Worm (Caenorhabditis elegans) whole organism, mixed stage, embryonic: ENCODE data around the gene Y43B11AR.3.
A peak's percentile ranks its signal among the peaks of the same experiment; 100 is the strongest.

Experiments
- bed-3 ChIP-seq: fragments of 200-800 bp; sonication (Bioruptor generic); optimal IDR thresholded peaks from 3 replicates; lab custom pipeline; 2018; ENCODE audit warnings: mild to moderate bottlenecking, missing genetic modification characterization, moderate library complexity, missing compliant biosample characterization
- blmp-1 ChIP-seq: fragments of 150-350 bp; optimal IDR thresholded peaks from 2 replicates; lab custom pipeline; 2014; ENCODE audit warnings: missing biosample characterization, missing genetic modification characterization
- ceh-39 ChIP-seq: fragments of 150-350 bp; optimal IDR thresholded peaks from 2 replicates; lab custom pipeline; 2014; ENCODE audit warnings: missing biosample characterization, missing genetic modification characterization
- ceh-43 ChIP-seq: fragments of 200-800 bp; sonication (Bioruptor generic); optimal IDR thresholded peaks from 2 replicates; lab custom pipeline; 2018; ENCODE audit warnings: mild to moderate bottlenecking, missing genetic modification characterization, moderate library complexity, missing compliant biosample characterization
- ceh-83 ChIP-seq: fragments of 200-800 bp; sonication (Bioruptor generic); optimal IDR thresholded peaks from 2 replicates; lab custom pipeline; 2018; ENCODE audit warnings: mild to moderate bottlenecking, missing genetic modification characterization, missing compliant biosample characterization
- ces-1 ChIP-seq: fragments of 150-350 bp; optimal IDR thresholded peaks from 2 replicates; lab custom pipeline; 2014; ENCODE audit warnings: missing biosample characterization, missing genetic modification reagents, missing genetic modification characterization
- cnd-1 ChIP-seq: fragments of 200-800 bp; sonication (Bioruptor generic); optimal IDR thresholded peaks from 2 replicates; lab custom pipeline; 2018; ENCODE audit warnings: mild to moderate bottlenecking, missing genetic modification characterization, missing compliant biosample characterization
- drap-1 ChIP-seq: fragments of 200-800 bp; sonication (Bioruptor generic); optimal IDR thresholded peaks from 3 replicates; lab custom pipeline; 2018; ENCODE audit warnings: mild to moderate bottlenecking, missing genetic modification characterization, missing compliant biosample characterization
- elt-1 ChIP-seq: sonication (generic microtip); optimal IDR thresholded peaks from 2 replicates; lab custom pipeline; 2017; ENCODE audit warnings: missing genetic modification characterization, mild to moderate bottlenecking, missing compliant biosample characterization, antibody characterized with exemption, moderate library complexity, borderline replicate concordance; ENCODE audit not compliant: insufficient read depth
- elt-3 ChIP-seq: fragments of 150-350 bp; optimal IDR thresholded peaks from 2 replicates; lab custom pipeline; 2014; ENCODE audit warnings: missing biosample characterization, missing genetic modification characterization
- flh-1 ChIP-seq: fragments of 200-800 bp; sonication (Bioruptor generic); optimal IDR thresholded peaks from 2 replicates; lab custom pipeline; 2018; ENCODE audit warnings: mild to moderate bottlenecking, missing genetic modification characterization, moderate library complexity, missing compliant biosample characterization
- ham-2 ChIP-seq: fragments of 200-800 bp; sonication (Bioruptor generic); optimal IDR thresholded peaks from 2 replicates; lab custom pipeline; 2018; ENCODE audit warnings: mild to moderate bottlenecking, missing genetic modification characterization, missing compliant biosample characterization
- hlh-1 ChIP-seq: fragments of 150-350 bp; optimal IDR thresholded peaks from 2 replicates; lab custom pipeline; 2014; ENCODE audit warnings: missing biosample characterization, missing genetic modification reagents, missing genetic modification characterization
- lin-13 ChIP-seq: fragments of 150-350 bp; optimal IDR thresholded peaks from 2 replicates; lab custom pipeline; 2014; ENCODE audit warnings: missing biosample characterization, missing genetic modification characterization
- lin-32 ChIP-seq: fragments of 200-800 bp; sonication (Bioruptor generic); optimal IDR thresholded peaks from 2 replicates; lab custom pipeline; 2018; ENCODE audit warnings: mild to moderate bottlenecking, missing genetic modification characterization, missing compliant biosample characterization
- lsy-2 ChIP-seq: fragments of 150-350 bp; optimal IDR thresholded peaks from 2 replicates; lab custom pipeline; 2014; ENCODE audit warnings: missing biosample characterization, missing genetic modification characterization
- mab-5 ChIP-seq: fragments of 150-350 bp; optimal IDR thresholded peaks from 2 replicates; lab custom pipeline; 2014; ENCODE audit warnings: missing biosample characterization, missing genetic modification characterization
- mep-1 ChIP-seq: fragments of 150-350 bp; optimal IDR thresholded peaks from 2 replicates; lab custom pipeline; 2017; ENCODE audit warnings: missing biosample characterization, missing genetic modification reagents, missing genetic modification characterization, inconsistent platforms
- mls-2 ChIP-seq: sonication (generic microtip); optimal IDR thresholded peaks from 2 replicates; lab custom pipeline; 2016; ENCODE audit warnings: mild to moderate bottlenecking, missing genetic modification characterization, moderate library complexity, missing compliant biosample characterization
- nhr-12 ChIP-seq: fragments of 150-350 bp; optimal IDR thresholded peaks from 2 replicates; lab custom pipeline; 2014; ENCODE audit warnings: missing biosample characterization, missing genetic modification characterization
- nhr-2 ChIP-seq: fragments of 150-350 bp; optimal IDR thresholded peaks from 2 replicates; lab custom pipeline; 2014; ENCODE audit warnings: missing biosample characterization, missing genetic modification characterization
- nhr-237 ChIP-seq: fragments of 150-350 bp; optimal IDR thresholded peaks from 2 replicates; lab custom pipeline; 2014; ENCODE audit warnings: missing biosample characterization, missing genetic modification characterization
- nhr-76 ChIP-seq: sonication (generic microtip); optimal IDR thresholded peaks from 2 replicates; lab custom pipeline; 2017; ENCODE audit warnings: missing biosample characterization, missing genetic modification characterization
- pha-4 ChIP-seq: fragments of 150-350 bp; optimal IDR thresholded peaks from 2 replicates; lab custom pipeline; 2018; ENCODE audit warnings: missing biosample characterization, missing genetic modification reagents, missing genetic modification characterization
- sem-2 ChIP-seq: fragments of 200-800 bp; sonication (Bioruptor generic); optimal IDR thresholded peaks from 2 replicates; lab custom pipeline; 2018; ENCODE audit warnings: mild to moderate bottlenecking, missing genetic modification characterization, missing compliant biosample characterization
- snpc-4 ChIP-seq: fragments of 150-350 bp; optimal IDR thresholded peaks from 2 replicates; lab custom pipeline; 2014; ENCODE audit warnings: missing biosample characterization, missing genetic modification characterization
- sptf-1 ChIP-seq: sonication (generic microtip); optimal IDR thresholded peaks from 2 replicates; lab custom pipeline; 2017; ENCODE audit warnings: mild to moderate bottlenecking, missing genetic modification characterization, moderate library complexity, missing compliant biosample characterization
- tbx-8 ChIP-seq: fragments of 200-800 bp; sonication (Bioruptor generic); optimal IDR thresholded peaks from 2 replicates; lab custom pipeline; 2018; ENCODE audit warnings: mild to moderate bottlenecking, missing genetic modification characterization, moderate library complexity, missing compliant biosample characterization
- unc-120 ChIP-seq: sonication (generic microtip); optimal IDR thresholded peaks from 2 replicates; lab custom pipeline; 2017; ENCODE audit warnings: missing genetic modification characterization, missing compliant biosample characterization; ENCODE audit not compliant: poor library complexity, severe bottlenecking
- unc-39 ChIP-seq: fragments of 150-350 bp; optimal IDR thresholded peaks from 2 replicates; lab custom pipeline; 2014; ENCODE audit warnings: missing biosample characterization, missing genetic modification characterization
- unc-62 ChIP-seq: fragments of 150-350 bp; optimal IDR thresholded peaks from 2 replicates; lab custom pipeline; 2014; ENCODE audit warnings: missing biosample characterization, missing genetic modification reagents, missing genetic modification characterization
- zip-8 ChIP-seq: fragments of 150-350 bp; optimal IDR thresholded peaks from 2 replicates; lab custom pipeline; 2014; ENCODE audit warnings: missing biosample characterization, missing genetic modification characterization
- ztf-11 ChIP-seq: fragments of 150-350 bp; optimal IDR thresholded peaks from 2 replicates; lab custom pipeline; 2014; ENCODE audit warnings: missing biosample characterization, missing genetic modification characterization

Y43B11AR.3 gene

ce11 chrIV:7111354-7111753 lies 27.8 kb upstream of the Y43B11AR.3 start, which contains the start of the genes ZC477.7 and ssq-3:
ZC477.7 (minus strand) TSS chrIV:7111454.
ssq-3 (plus strand) TSS chrIV:7111604.
- TF ChIP-seq nhr-2 (tag; lab: Kevin White, UChicago) (no peak), lin-32 (GFP tag; lab: Kevin White, UChicago) (no peak), hlh-1 (tag; lab: Kevin White, UChicago) (no peak), drap-1 (GFP tag; lab: Kevin White, UChicago) (no peak), ceh-39 (tag; lab: Kevin White, UChicago) (no peak), sptf-1 (no peak), unc-39 (no peak), unc-62 (GFP tag; lab: Kevin White, UChicago) (no peak), mls-2 (tag; lab: Kevin White, UChicago) (no peak), nhr-76 (tag; lab: Kevin White, UChicago) (no peak), ham-2 (no peak), ztf-11 (tag; lab: Kevin White, UChicago) (no peak), snpc-4 (tag; lab: Kevin White, UChicago) (no peak), nhr-237 (tag; lab: Kevin White, UChicago) (no peak), pha-4 (tag; lab: Kevin White, UChicago) (no peak), mep-1 (no peak), nhr-12 (tag; lab: Kevin White, UChicago) (no peak), lsy-2 (tag; lab: Kevin White, UChicago) (no peak), lin-13 (no peak)

- TF ChIP-seq mls-2 (tag; lab: Kevin White, UChicago), result no peak
- no peak for TF ChIP-seq nhr-76 (tag; lab: Kevin White, UChicago)
- no peak for TF ChIP-seq pha-4 (tag; lab: Kevin White, UChicago)
- TF ChIP-seq sem-2 (GFP tag; lab: Kevin White, UChicago), result no peak
- no peak for TF ChIP-seq ces-1 (GFP tag; lab: Kevin White, UChicago)
- TF ChIP-seq, all 35 proteins: peak for 0
These were observed 24.4 kb upstream of the Y43B11AR.3 start, which contains the start of gene ZC477.2 for ce11 chrIV:7107893-7108292. ZC477.2 (plus strand) TSS chrIV:7108193.

- TF ChIP-seq ceh-83 (GFP tag; lab: Kevin White, UChicago) (no peak), ces-1 (GFP tag; lab: Kevin White, UChicago) (peak; percentile 46), sptf-1 (no peak), bed-3 (GFP tag; lab: Kevin White, UChicago) (no peak), ztf-11 (tag; lab: Kevin White, UChicago) (no peak), ceh-43 (no peak), ham-2 (no peak), snpc-4 (tag; lab: Kevin White, UChicago) (no peak), nhr-2 (tag; lab: Kevin White, UChicago) (no peak), nhr-12 (tag; lab: Kevin White, UChicago) (no peak), ceh-39 (tag; lab: Kevin White, UChicago) (no peak), lsy-2 (tag; lab: Kevin White, UChicago) (peak; percentile 37), mep-1 (peak; percentile 31), tbx-8 (GFP tag; lab: Kevin White, UChicago) (no peak), zip-8 (tag; lab: Kevin White, UChicago) (no peak), blmp-1 (tag; lab: Kevin White, UChicago) (no peak), pha-4 (tag; lab: Kevin White, UChicago) (peak; percentile 66), mab-5 (tag; lab: Kevin White, UChicago) (no peak), unc-39 (no peak), lin-13 (peak; percentile 66)
These were observed 19.7 kb upstream of the Y43B11AR.3 start, which contains the start of the genes rde-8 and ZC477.3 for ce11 chrIV:7103211-7103679. rde-8 (minus strand) TSS chrIV:7103261. ZC477.3 (plus strand) TSS chrIV:7103492.

- TF ChIP-seq snpc-4 (tag; lab: Kevin White, UChicago), result no peak
- no peak for TF ChIP-seq drap-1 (GFP tag; lab: Kevin White, UChicago)
- peak; percentile 65 for TF ChIP-seq pha-4 (tag; lab: Kevin White, UChicago)
- no peak for TF ChIP-seq ceh-83 (GFP tag; lab: Kevin White, UChicago)
- peak; percentile 37 for TF ChIP-seq unc-62 (GFP tag; lab: Kevin White, UChicago)
- TF ChIP-seq elt-1 (tag; lab: Kevin White, UChicago), result no peak
- no peak for TF ChIP-seq cnd-1
- no peak for TF ChIP-seq flh-1 (GFP tag; lab: Kevin White, UChicago)
- peak; percentile 97 for TF ChIP-seq hlh-1 (tag; lab: Kevin White, UChicago)
- TF ChIP-seq elt-3 (tag; lab: Kevin White, UChicago), result no peak
- no peak for TF ChIP-seq sptf-1
- TF ChIP-seq mep-1, result peak; percentile 15
- TF ChIP-seq zip-8 (tag; lab: Kevin White, UChicago), result no peak
- no peak for TF ChIP-seq unc-39
- peak; percentile 32 for TF ChIP-seq unc-120 (tag; lab: Kevin White, UChicago)
- no peak for TF ChIP-seq bed-3 (GFP tag; lab: Kevin White, UChicago)
These were observed 15.9 kb upstream of the Y43B11AR.3 start for ce11 chrIV:7099377-7099776.
